Fruit fly (Drosophila melanogaster) whole organism, embryonic: ENCODE measurements around the gene CG4218.

Experiments used
- Atf3 ChIP-seq: fragments of 200-800 bp; sonication (Bioruptor generic); optimal IDR thresholded peaks from 3 replicates; lab custom pipeline; 2016; ENCODE audit warnings: missing biosample characterization, missing genetic modification characterization
- B-H2 ChIP-seq: fragments of 200-800 bp; sonication (Bioruptor generic); optimal IDR thresholded peaks from 2 replicates; lab custom pipeline; 2018; ENCODE audit warnings: missing biosample characterization, mild to moderate bottlenecking, missing genetic modification characterization
- CG10147 ChIP-seq: fragments of 200-800 bp; sonication (Bioruptor generic); optimal IDR thresholded peaks from 2 replicates; lab custom pipeline; 2019; ENCODE audit warnings: missing biosample characterization, mild to moderate bottlenecking, missing genetic modification characterization, moderate library complexity
- CG11247 ChIP-seq: fragments of 200-800 bp; sonication (Bioruptor generic); IDR thresholded peaks from 2 replicates; pipeline ENCODE4 v1.3.6; 2022; ENCODE audit warnings: missing biosample characterization, missing genetic modification characterization
- CG12155 ChIP-seq: fragments of 200-800 bp; sonication (Bioruptor generic); optimal IDR thresholded peaks from 3 replicates; lab custom pipeline; 2016; ENCODE audit warnings: missing biosample characterization, missing genetic modification characterization
- CG1233 ChIP-seq: fragments of 200-800 bp; sonication (Bioruptor generic); optimal IDR thresholded peaks from 4 replicates; lab custom pipeline; 2018; ENCODE audit warnings: missing biosample characterization, mild to moderate bottlenecking, missing genetic modification characterization
- CG12659 ChIP-seq: fragments of 200-800 bp; sonication (Bioruptor generic); optimal IDR thresholded peaks from 3 replicates; lab custom pipeline; 2017; ENCODE audit warnings: mild to moderate bottlenecking, missing biosample characterization, missing genetic modification reagents, missing genetic modification characterization
- CG12942 ChIP-seq: fragments of 200-800 bp; sonication (Bioruptor generic); optimal IDR thresholded peaks from 3 replicates; lab custom pipeline; 2016; ENCODE audit warnings: missing biosample characterization, missing genetic modification characterization
- CG15514 ChIP-seq: fragments of 200-800 bp; sonication (Bioruptor generic); optimal IDR thresholded peaks from 3 replicates; lab custom pipeline; 2017; ENCODE audit warnings: missing biosample characterization, missing genetic modification characterization, mild to moderate bottlenecking, moderate library complexity, missing genetic modification reagents
- CG17612 ChIP-seq: fragments of 200-800 bp; sonication (Bioruptor generic); IDR thresholded peaks from 2 replicates; pipeline ENCODE4 v1.3.6; 2022; ENCODE audit warnings: missing biosample characterization, missing genetic modification characterization
- CG18011 ChIP-seq: fragments of 200-800 bp; sonication (Bioruptor generic); optimal IDR thresholded peaks from 2 replicates; lab custom pipeline; 2017; ENCODE audit warnings: missing biosample characterization, missing genetic modification characterization, mild to moderate bottlenecking, moderate library complexity, missing genotype
- CG18599 ChIP-seq: fragments of 200-800 bp; sonication (Bioruptor generic); optimal IDR thresholded peaks from 3 replicates; lab custom pipeline; 2017; ENCODE audit warnings: missing biosample characterization, missing genetic modification characterization, mild to moderate bottlenecking, moderate library complexity, missing genetic modification reagents
- CG3407 ChIP-seq: fragments of 200-800 bp; sonication (Bioruptor generic); optimal IDR thresholded peaks from 2 replicates; lab custom pipeline; 2018; ENCODE audit warnings: missing biosample characterization, mild to moderate bottlenecking, missing genetic modification characterization
- CG42726 ChIP-seq: fragments of 200-800 bp; sonication (Bioruptor generic); IDR thresholded peaks from 2 replicates; pipeline ENCODE4 v1.3.6; 2022; ENCODE audit warnings: missing biosample characterization, missing genetic modification characterization; ENCODE audit not compliant: partially characterized antibody
- CG4282 ChIP-seq: fragments of 200-800 bp; sonication (Bioruptor generic); optimal IDR thresholded peaks from 2 replicates; lab custom pipeline; 2016; ENCODE audit warnings: missing biosample characterization, missing genetic modification characterization
- Deaf1 ChIP-seq: fragments of 200-800 bp; optimal IDR thresholded peaks from 3 replicates; lab custom pipeline; 2019; ENCODE audit warnings: missing biosample characterization, mild to moderate bottlenecking, missing genetic modification characterization, moderate library complexity
- Dip2 ChIP-seq: fragments of 200-800 bp; sonication (Bioruptor generic); IDR thresholded peaks from 2 replicates; pipeline ENCODE4 v1.3.6; 2022; ENCODE audit warnings: missing biosample characterization, missing genetic modification characterization
- Dip3 ChIP-seq: fragments of 200-800 bp; sonication (Bioruptor generic); optimal IDR thresholded peaks from 3 replicates; lab custom pipeline; 2016; ENCODE audit warnings: missing biosample characterization, missing genetic modification characterization
- Drgx ChIP-seq: fragments of 200-800 bp; sonication (Bioruptor generic); IDR thresholded peaks from 2 replicates; pipeline ENCODE4 v1.3.6; 2022; ENCODE audit warnings: missing biosample characterization, missing genetic modification characterization
- Elba2 ChIP-seq: fragments of 200-800 bp; sonication (Bioruptor generic); optimal IDR thresholded peaks from 3 replicates; lab custom pipeline; 2016; ENCODE audit warnings: missing biosample characterization, missing genetic modification characterization
- HLH4C ChIP-seq: fragments of 200-800 bp; sonication (Bioruptor generic); IDR thresholded peaks from 3 replicates; pipeline ENCODE4 v1.3.6; 2022; ENCODE audit warnings: missing biosample characterization, missing genetic modification characterization; ENCODE audit not compliant: partially characterized antibody
- Hsf ChIP-seq: fragments of 200-800 bp; sonication (Bioruptor generic); optimal IDR thresholded peaks from 3 replicates; lab custom pipeline; 2016; ENCODE audit warnings: missing biosample characterization, missing genetic modification characterization
- Jarid2 ChIP-seq: fragments of 200-800 bp; sonication (Bioruptor generic); optimal IDR thresholded peaks from 3 replicates; lab custom pipeline; 2017; ENCODE audit warnings: mild to moderate bottlenecking, missing biosample characterization, missing genetic modification reagents, missing genetic modification characterization
- Nf-YA ChIP-seq: fragments of 200-800 bp; sonication (Bioruptor generic); IDR thresholded peaks from 2 replicates; pipeline ENCODE4 v1.3.6; 2022; ENCODE audit warnings: missing biosample characterization, missing genetic modification characterization
- Oli ChIP-seq: fragments of 200-800 bp; sonication (Bioruptor generic); optimal IDR thresholded peaks from 2 replicates; lab custom pipeline; 2018; ENCODE audit warnings: missing biosample characterization, mild to moderate bottlenecking, missing genetic modification characterization, moderate library complexity
- Ptx1 ChIP-seq: fragments of 200-800 bp; sonication (Bioruptor generic); IDR thresholded peaks from 2 replicates; pipeline ENCODE4 v1.3.6; 2022; ENCODE audit warnings: missing biosample characterization, missing genetic modification characterization
- Sry-β ChIP-seq: fragments of 200-800 bp; sonication (Bioruptor generic); optimal IDR thresholded peaks from 2 replicates; lab custom pipeline; 2018; ENCODE audit warnings: missing biosample characterization, mild to moderate bottlenecking, missing genetic modification characterization, moderate library complexity
- amos ChIP-seq: fragments of 200-800 bp; sonication (Bioruptor generic); IDR thresholded peaks from 2 replicates; pipeline ENCODE4 v1.3.6; 2022; ENCODE audit warnings: missing biosample characterization, missing genetic modification characterization; ENCODE audit not compliant: partially characterized antibody
- crp ChIP-seq, 2 experiments: fragments of 200-800 bp; sonication (Bioruptor generic); optimal IDR thresholded peaks; 2 replicates in 1 of 2; 3 replicates in 1 of 2; lab custom pipeline; 2017; ENCODE audit warnings: missing biosample characterization in 2 of 2, missing genetic modification characterization in 2 of 2, mild to moderate bottlenecking in 1 of 2, moderate library complexity in 1 of 2
- da ChIP-seq: fragments of 200-800 bp; sonication (Bioruptor generic); optimal IDR thresholded peaks from 2 replicates; lab custom pipeline; 2016; ENCODE audit warnings: missing biosample characterization, missing genetic modification characterization
- dmrt99B ChIP-seq: fragments of 200-800 bp; sonication (Bioruptor generic); optimal IDR thresholded peaks from 2 replicates; lab custom pipeline; 2018; ENCODE audit warnings: missing biosample characterization, mild to moderate bottlenecking, missing genetic modification characterization, moderate library complexity
- fd102C ChIP-seq: fragments of 200-800 bp; sonication (Bioruptor generic); optimal IDR thresholded peaks from 2 replicates; lab custom pipeline; 2018; ENCODE audit warnings: missing biosample characterization, mild to moderate bottlenecking, missing genetic modification characterization, moderate library complexity
- gfzf ChIP-seq: fragments of 200-800 bp; sonication (Bioruptor generic); optimal IDR thresholded peaks from 2 replicates; lab custom pipeline; 2016; ENCODE audit warnings: missing biosample characterization, mild to moderate bottlenecking, missing genetic modification characterization, moderate library complexity
- inv ChIP-seq: fragments of 200-800 bp; sonication (Bioruptor generic); IDR thresholded peaks from 2 replicates; pipeline ENCODE4 v1.3.6; 2022; ENCODE audit warnings: missing biosample characterization, missing genetic modification characterization; ENCODE audit not compliant: partially characterized antibody
- mld ChIP-seq: fragments of 200-800 bp; sonication (Bioruptor generic); IDR thresholded peaks from 3 replicates; pipeline ENCODE4 v1.3.6; 2022; ENCODE audit warnings: missing biosample characterization, missing genetic modification characterization; ENCODE audit not compliant: partially characterized antibody
- nom ChIP-seq: fragments of 200-800 bp; sonication (Bioruptor generic); optimal IDR thresholded peaks from 2 replicates; lab custom pipeline; 2017; ENCODE audit warnings: missing biosample characterization, missing genetic modification characterization, mild to moderate bottlenecking, moderate library complexity, missing genetic modification reagents
- oc ChIP-seq: fragments of 200-800 bp; sonication (Bioruptor generic); optimal IDR thresholded peaks from 2 replicates; lab custom pipeline; 2018; ENCODE audit warnings: missing biosample characterization, mild to moderate bottlenecking, missing genetic modification characterization, moderate library complexity
- pros ChIP-seq: fragments of 200-800 bp; sonication (Bioruptor generic); optimal IDR thresholded peaks from 3 replicates; lab custom pipeline; 2019; ENCODE audit warnings: missing biosample characterization, mild to moderate bottlenecking, missing genetic modification characterization, moderate library complexity
- repo ChIP-seq: fragments of 200-800 bp; sonication (Bioruptor generic); optimal IDR thresholded peaks from 2 replicates; lab custom pipeline; 2016; ENCODE audit warnings: missing biosample characterization, missing genetic modification characterization
- sc ChIP-seq, 3 experiments: fragments of >200 bp in 2 of 3; fragments of 200-800 bp in 1 of 3; sonication (Bioruptor generic) in 1 of 3; optimal IDR thresholded peaks; 2 replicates in 2 of 3; 3 replicates in 1 of 3; lab custom pipeline; 2017; ENCODE audit warnings: mild to moderate bottlenecking in 1 of 3, missing biosample characterization in 1 of 3, missing genetic modification characterization in 1 of 3, missing genetic modification reagents in 1 of 3
- sd ChIP-seq: fragments of 200-800 bp; sonication (Bioruptor generic); optimal IDR thresholded peaks from 3 replicates; lab custom pipeline; 2018; ENCODE audit warnings: missing biosample characterization, mild to moderate bottlenecking, missing genetic modification characterization, moderate library complexity
- slou ChIP-seq: fragments of 200-800 bp; sonication (Bioruptor generic); optimal IDR thresholded peaks from 3 replicates; lab custom pipeline; 2016; ENCODE audit warnings: missing biosample characterization, missing genetic modification characterization
- sob ChIP-seq: fragments of 200-800 bp; sonication (Bioruptor generic); IDR thresholded peaks from 2 replicates; pipeline ENCODE4 v1.3.6; 2022; ENCODE audit warnings: missing biosample characterization, missing genetic modification characterization
- tup ChIP-seq: fragments of 200-800 bp; sonication (Bioruptor generic); optimal IDR thresholded peaks from 2 replicates; lab custom pipeline; 2016; ENCODE audit warnings: missing biosample characterization, mild to moderate bottlenecking, missing genetic modification characterization, moderate library complexity
- tx ChIP-seq: fragments of 200-800 bp; sonication (Bioruptor generic); optimal IDR thresholded peaks from 2 replicates; lab custom pipeline; 2016; ENCODE audit warnings: missing biosample characterization, missing genetic modification characterization
- vvl ChIP-seq: fragments of 200-800 bp; sonication (Bioruptor generic); IDR thresholded peaks from 2 replicates; pipeline ENCODE4 v1.3.6; 2022; ENCODE audit warnings: missing biosample characterization, missing genetic modification characterization
- wdn ChIP-seq: fragments of 200-800 bp; sonication (Bioruptor generic); IDR thresholded peaks from 2 replicates; pipeline ENCODE4 v1.3.6; 2022; ENCODE audit warnings: missing biosample characterization, missing genetic modification characterization

Gene CG4218

DNA sequence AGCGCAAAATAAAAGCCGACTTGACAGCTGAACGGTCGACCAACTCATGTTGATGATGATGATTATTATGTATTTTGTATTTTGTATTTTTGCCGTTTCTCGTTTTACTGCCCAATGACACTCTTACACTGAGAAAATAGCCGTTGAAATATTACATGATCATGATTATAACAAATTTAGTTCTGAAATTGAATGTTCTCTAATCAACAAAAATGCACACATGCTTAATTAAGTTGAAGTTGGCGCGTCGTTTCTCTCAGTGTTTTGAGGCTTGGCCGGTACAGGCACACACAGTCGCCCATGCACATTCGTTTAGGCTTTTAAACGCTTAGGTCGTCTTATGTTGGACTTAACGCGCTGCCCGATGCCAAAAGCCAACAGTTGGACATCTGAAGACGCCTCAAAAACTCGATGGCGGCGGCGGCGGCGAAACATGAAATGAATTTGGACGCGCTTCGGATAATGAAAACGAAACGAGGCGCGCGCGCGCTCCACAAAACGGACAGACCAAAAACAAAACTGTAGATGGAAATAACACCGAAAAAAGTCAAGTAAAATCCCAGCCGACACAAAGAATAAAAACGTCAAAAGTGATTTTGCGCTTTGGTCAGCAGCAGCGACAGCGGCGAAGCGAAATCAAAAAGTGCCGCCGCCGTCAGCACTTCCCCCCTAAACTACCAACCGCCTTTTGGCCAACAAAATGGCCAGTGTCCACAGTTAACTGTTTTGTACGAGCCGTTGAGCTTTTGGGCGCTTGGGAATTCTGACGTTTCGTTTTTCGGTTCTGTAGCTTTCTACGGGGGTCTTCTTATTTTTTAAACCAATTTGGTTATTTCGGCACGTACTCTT is 46.1 kb downstream of the CG4218 start (continued):
- TF ChIP-seq amos (GFP tag; lab: Robert Waterston, UW) = no peak
- peak; percentile 92 for TF ChIP-seq CG12659
- no peak for TF ChIP-seq HLH4C (GFP tag; lab: Robert Waterston, UW)
- no peak for TF ChIP-seq inv
- peak; percentile 34 for TF ChIP-seq Elba2 (GFP tag; lab: Kevin White, UChicago)
- peak; percentile 91 for TF ChIP-seq CG12942 (GFP tag; lab: Kevin White, UChicago)
- peak; percentile 11 to 53 for TF ChIP-seq crp (GFP tag; optimal IDR thresholded peaks at IDR 0.05; lab: Kevin White, UChicago)
- peak; percentile 79 for TF ChIP-seq sd (tag; lab: Kevin White, UChicago)
- TF ChIP-seq CG10147 (GFP tag; lab: Kevin White, UChicago) = peak; percentile 87
- peak; percentile 97 for TF ChIP-seq oc (tag; lab: Kevin White, UChicago)
- peak; percentile 21 for TF ChIP-seq nom (GFP tag; lab: Kevin White, UChicago)
- peak; percentile 78 for TF ChIP-seq CG18011 (GFP tag; lab: Kevin White, UChicago)
- TF ChIP-seq CG4282 (GFP tag; lab: Kevin White, UChicago) = peak; percentile 87
- TF ChIP-seq mld (GFP tag; lab: Robert Waterston, UW) = no peak
- TF ChIP-seq CG1233 (GFP tag; lab: Kevin White, UChicago) = peak; percentile 87
- peak; percentile 87 for TF ChIP-seq da (GFP tag; lab: Kevin White, UChicago)
- peak; percentile 88 for TF ChIP-seq Atf3 (GFP tag; lab: Kevin White, UChicago)
- peak; percentile 40 for TF ChIP-seq B-H2 (GFP tag; lab: Kevin White, UChicago)
- peak; percentile 87 for TF ChIP-seq CG12155
- TF ChIP-seq CG42726 (GFP tag; lab: Robert Waterston, UW) = no peak
- peak; percentile 84 for TF ChIP-seq tup (GFP tag; lab: Kevin White, UChicago)
- peak; percentile 98 for TF ChIP-seq vvl (GFP tag; lab: Robert Waterston, UW)
- peak; percentile 92 for TF ChIP-seq Oli
- peak; percentile 46 for TF ChIP-seq pros (GFP tag; lab: Kevin White, UChicago)
- TF ChIP-seq CG11247 (GFP tag; lab: Robert Waterston, UW) = peak; percentile 85
- TF ChIP-seq CG17612 (GFP tag; lab: Robert Waterston, UW) = peak; percentile 83
- TF ChIP-seq tx (GFP tag; lab: Kevin White, UChicago) = peak; percentile 86
- peak; percentile 94 for TF ChIP-seq Ptx1 (GFP tag; lab: Robert Waterston, UW)
- peak; percentile 84 for TF ChIP-seq CG15514 (GFP tag; lab: Kevin White, UChicago)
- peak; percentile 82 for TF ChIP-seq wdn (GFP tag; lab: Robert Waterston, UW)
- TF ChIP-seq Nf-YA = peak; percentile 73
- peak; percentile 93 for TF ChIP-seq Dip3 (GFP tag; lab: Kevin White, UChicago)
- TF ChIP-seq sob (GFP tag; lab: Robert Waterston, UW) = peak; percentile 91
- peak; percentile 80 for TF ChIP-seq Drgx (GFP tag; lab: Robert Waterston, UW)
- TF ChIP-seq Jarid2 (GFP tag; lab: Kevin White, UChicago) = peak; percentile 76
- TF ChIP-seq CG3407 (GFP tag; lab: Kevin White, UChicago) = peak; percentile 86
- TF ChIP-seq Sry-β (GFP tag; lab: Kevin White, UChicago) = no peak
- TF ChIP-seq Deaf1 (tag; lab: Kevin White, UChicago) = peak; percentile 69
- TF ChIP-seq gfzf (GFP tag; lab: Kevin White, UChicago) = no peak
- no peak for TF ChIP-seq sc (optimal IDR thresholded peaks at IDR 0.05; lab: Kevin White, UChicago)
- peak; percentile 63 for TF ChIP-seq sc (GFP tag; optimal IDR thresholded peaks at IDR 0.05; lab: Kevin White, UChicago)
- TF ChIP-seq repo (GFP tag; lab: Kevin White, UChicago) = peak; percentile 94
- peak; percentile 97 for TF ChIP-seq dmrt99B (tag; lab: Kevin White, UChicago)
- peak; percentile 78 for TF ChIP-seq slou (GFP tag; lab: Kevin White, UChicago)
- peak; percentile 94 for TF ChIP-seq CG18599 (GFP tag; lab: Kevin White, UChicago)
- TF ChIP-seq Hsf (GFP tag; lab: Kevin White, UChicago) = peak; percentile 93
- TF ChIP-seq Dip2 (GFP tag; lab: Robert Waterston, UW) = peak; percentile 43; the same call in 1 of the 2 replicates
- TF ChIP-seq fd102C (GFP tag; lab: Kevin White, UChicago) = peak; percentile 26
